Worm (Caenorhabditis elegans): Measurements from ENCODE around the gene mix-1.

DNA sequence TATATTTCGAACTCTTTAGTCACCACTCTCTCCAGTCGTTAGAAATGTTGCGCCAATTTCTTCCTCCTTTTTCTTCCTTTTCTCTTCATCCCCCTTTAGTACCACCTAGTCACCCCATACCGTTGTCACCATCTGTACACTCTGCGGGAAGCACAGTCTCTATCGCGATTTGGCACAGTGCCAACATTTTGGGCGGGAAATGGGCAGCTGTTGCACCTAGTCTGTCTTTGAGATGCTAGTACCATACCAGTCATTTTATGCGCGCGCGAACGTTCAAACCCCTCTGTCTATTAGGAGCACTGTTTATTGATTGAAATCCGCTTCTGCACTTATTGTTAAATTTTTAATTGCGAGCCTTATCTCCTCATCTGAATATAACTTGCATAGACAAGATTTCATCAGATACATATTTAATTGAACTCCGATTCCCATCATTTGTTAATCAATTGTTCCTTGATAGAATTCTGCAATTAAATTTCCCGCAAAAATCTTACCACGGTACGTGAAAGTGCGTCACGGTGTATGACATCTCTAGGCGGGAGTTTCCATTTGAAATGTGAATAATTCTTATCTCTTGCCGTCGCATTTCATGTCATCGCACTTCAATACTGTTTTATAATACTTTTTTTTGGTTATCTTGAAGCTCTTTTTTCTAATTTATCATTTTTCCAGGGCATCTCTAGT, 39.1 kb upstream of the mix-1 start, which contains the start of gene cdl-1:
- TF ChIP-seq ama-1 (optimal IDR thresholded peaks at IDR 0.05) (no peak), ama-1 (GFP tag; optimal IDR thresholded peaks at IDR 0.05) (no peak), pha-4 (tag; optimal IDR thresholded peaks at IDR 0.05) (peak; percentile 52), B0035.1 (tag; optimal IDR thresholded peaks at IDR 0.05) (no peak), Y95B8A.8 (GFP tag; IDR thresholded peaks at IDR 0.05) (no peak), nfya-1 (tag; optimal IDR thresholded peaks at IDR 0.05; ENCODE audit: borderline replicate concordance, insufficient read depth) (no peak), bed-1 (GFP tag; IDR thresholded peaks at IDR 0.05) (no peak), akir-1 (GFP tag; optimal IDR thresholded peaks at IDR 0.05) (no peak), F33H1.4 (GFP tag; IDR thresholded peaks at IDR 0.05) (no peak), snpc-3.4 (tag; optimal IDR thresholded peaks at IDR 0.05) (no peak)

Measured in whole organism, young adult.